Worm (Caenorhabditis elegans) whole organism, L1 larva: Measurements from ENCODE around the gene mes-2.

ENCODE experiments used
- isw-1 ChIP-seq: fragments of 200-800 bp; sonication (Bioruptor generic); IDR thresholded peaks from 2 replicates; pipeline ENCODE4 v1.3.6; 2022; ENCODE audit warnings: missing genetic modification characterization, missing compliant biosample characterization
- nhr-76 ChIP-seq: sonication (generic microtip); optimal IDR thresholded peaks from 2 replicates; lab custom pipeline; 2017; ENCODE audit warnings: missing biosample characterization, missing genetic modification characterization
- skn-1 ChIP-seq: fragments of 150-350 bp; optimal IDR thresholded peaks from 2 replicates; lab custom pipeline; 2014; ENCODE audit warnings: missing biosample characterization, missing genetic modification characterization

DNA sequence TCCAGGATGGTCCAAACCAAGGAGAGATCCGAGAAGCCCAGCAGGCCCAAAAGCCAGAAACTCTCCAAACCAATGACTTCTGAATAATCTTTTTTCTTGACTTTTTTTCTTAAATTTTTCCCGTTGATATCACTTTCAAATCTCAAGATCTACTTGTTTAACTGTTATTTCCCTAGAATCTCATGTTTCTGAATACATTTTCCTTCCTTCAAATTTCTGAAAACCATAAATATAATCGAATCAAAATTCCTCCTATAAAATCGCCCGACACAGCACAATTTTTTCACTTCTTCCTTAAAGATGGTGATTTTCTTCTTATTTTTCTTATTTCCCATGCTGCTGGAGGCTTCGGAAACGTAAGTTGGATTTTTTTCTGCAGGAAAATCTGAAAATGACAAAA is 4.4 kb downstream of the mes-2 start, which contains the start of gene F26H11.8:
- no peak for TF ChIP-seq skn-1
- TF ChIP-seq nhr-76 (tag; lab: Kevin White, UChicago) = no peak
- no peak for TF ChIP-seq isw-1 (GFP tag; lab: Robert Waterston, UW)
